Fruit fly (Drosophila melanogaster) whole organism, embryonic: ENCODE data around the gene CG14642.

Experiments used
- Atf6 ChIP-seq: fragments of 200-800 bp; sonication (Bioruptor generic); IDR thresholded peaks from 2 replicates; pipeline ENCODE4 v1.3.6; 2022; ENCODE audit warnings: missing biosample characterization, missing genetic modification characterization
- CG10267 ChIP-seq: fragments of 200-800 bp; sonication (Bioruptor generic); optimal IDR thresholded peaks from 2 replicates; lab custom pipeline; 2018; ENCODE audit warnings: missing biosample characterization, mild to moderate bottlenecking, missing genetic modification characterization, moderate library complexity
- CG10979 ChIP-seq: fragments of 200-800 bp; sonication (Bioruptor generic); optimal IDR thresholded peaks from 2 replicates; lab custom pipeline; 2018; ENCODE audit warnings: missing biosample characterization, mild to moderate bottlenecking, missing genetic modification characterization, moderate library complexity
- CG11247 ChIP-seq: fragments of 200-800 bp; sonication (Bioruptor generic); IDR thresholded peaks from 2 replicates; pipeline ENCODE4 v1.3.6; 2022; ENCODE audit warnings: missing biosample characterization, missing genetic modification characterization
- CG11398 ChIP-seq: fragments of 200-800 bp; sonication (Bioruptor generic); optimal IDR thresholded peaks from 2 replicates; lab custom pipeline; 2016; ENCODE audit warnings: missing biosample characterization, missing genetic modification characterization
- CG11456 ChIP-seq: fragments of 200-800 bp; sonication (Bioruptor generic); IDR thresholded peaks from 3 replicates; pipeline ENCODE4 v1.3.6; 2022; ENCODE audit warnings: missing biosample characterization, missing genetic modification characterization
- CG1233 ChIP-seq: fragments of 200-800 bp; sonication (Bioruptor generic); optimal IDR thresholded peaks from 4 replicates; lab custom pipeline; 2018; ENCODE audit warnings: missing biosample characterization, mild to moderate bottlenecking, missing genetic modification characterization
- CG14441 ChIP-seq: fragments of 200-800 bp; sonication (Bioruptor generic); IDR thresholded peaks from 2 replicates; pipeline ENCODE4 v1.3.6; 2022; ENCODE audit warnings: missing biosample characterization, missing genetic modification characterization
- CG15601 ChIP-seq: fragments of 200-800 bp; sonication (Bioruptor generic); optimal IDR thresholded peaks from 3 replicates; lab custom pipeline; 2019; ENCODE audit warnings: missing biosample characterization, mild to moderate bottlenecking, missing genetic modification characterization, moderate library complexity
- CG16813 ChIP-seq: fragments of 200-800 bp; sonication (Bioruptor generic); IDR thresholded peaks from 3 replicates; pipeline ENCODE4 v1.3.6; 2022; ENCODE audit warnings: missing biosample characterization, missing genetic modification characterization; ENCODE audit not compliant: partially characterized antibody
- CG17359 ChIP-seq: fragments of 200-800 bp; sonication (Bioruptor generic); optimal IDR thresholded peaks from 3 replicates; lab custom pipeline; 2018; ENCODE audit warnings: missing biosample characterization, mild to moderate bottlenecking, missing genetic modification characterization, moderate library complexity
- CG2116 ChIP-seq: fragments of 200-800 bp; sonication (Bioruptor generic); optimal IDR thresholded peaks from 3 replicates; lab custom pipeline; 2018; ENCODE audit warnings: missing biosample characterization, mild to moderate bottlenecking, missing genetic modification characterization
- CG30020 ChIP-seq: fragments of 200-800 bp; optimal IDR thresholded peaks from 2 replicates; lab custom pipeline; 2019; ENCODE audit warnings: missing biosample characterization, mild to moderate bottlenecking, missing genetic modification characterization, moderate library complexity
- CG3847 ChIP-seq: fragments of 200-800 bp; sonication (Bioruptor generic); IDR thresholded peaks from 2 replicates; pipeline ENCODE4 v1.3.6; 2022; ENCODE audit warnings: missing biosample characterization, missing genetic modification characterization
- CG4360 ChIP-seq: fragments of 200-800 bp; sonication (Bioruptor generic); IDR thresholded peaks from 2 replicates; pipeline ENCODE4 v1.3.6; 2022; ENCODE audit warnings: missing biosample characterization, missing genetic modification characterization
- CG4424 ChIP-seq: fragments of 200-800 bp; sonication (Bioruptor generic); optimal IDR thresholded peaks from 3 replicates; lab custom pipeline; 2016; ENCODE audit warnings: missing biosample characterization, missing genetic modification characterization
- CG5245 ChIP-seq: fragments of 200-800 bp; sonication (Bioruptor generic); optimal IDR thresholded peaks from 3 replicates; lab custom pipeline; 2016; ENCODE audit warnings: missing biosample characterization, missing genetic modification characterization
- CG7839 ChIP-seq: fragments of 200-800 bp; sonication (Bioruptor generic); optimal IDR thresholded peaks from 3 replicates; lab custom pipeline; 2018; ENCODE audit warnings: missing biosample characterization, mild to moderate bottlenecking, missing genetic modification characterization, moderate library complexity
- CG8359 ChIP-seq: fragments of 200-800 bp; sonication (Bioruptor generic); optimal IDR thresholded peaks from 2 replicates; lab custom pipeline; 2017; ENCODE audit warnings: missing biosample characterization, mild to moderate bottlenecking, missing genetic modification characterization, borderline replicate concordance
- CG9437 ChIP-seq: fragments of 200-800 bp; sonication (Bioruptor generic); optimal IDR thresholded peaks from 2 replicates; lab custom pipeline; 2018; ENCODE audit warnings: missing biosample characterization, mild to moderate bottlenecking, missing genetic modification characterization
- CG9817 ChIP-seq: fragments of 200-800 bp; sonication (Bioruptor generic); optimal IDR thresholded peaks from 2 replicates; lab custom pipeline; 2018; ENCODE audit warnings: missing biosample characterization, mild to moderate bottlenecking, missing genetic modification characterization, moderate library complexity
- Chrac-16 ChIP-seq: fragments of 200-800 bp; sonication (Bioruptor generic); optimal IDR thresholded peaks from 3 replicates; lab custom pipeline; 2016; ENCODE audit warnings: missing biosample characterization, missing genetic modification characterization
- Fer1 ChIP-seq: fragments of 200-800 bp; sonication (Bioruptor generic); optimal IDR thresholded peaks from 2 replicates; lab custom pipeline; 2017; ENCODE audit warnings: missing biosample characterization, mild to moderate bottlenecking, missing genetic modification characterization
- Gug ChIP-seq: fragments of 200-800 bp; sonication (Bioruptor generic); IDR thresholded peaks from 4 replicates; pipeline ENCODE4 v1.3.6; 2022; ENCODE audit warnings: missing biosample characterization, missing genetic modification characterization
- HmgZ ChIP-seq: fragments of 200-800 bp; sonication (Bioruptor generic); optimal IDR thresholded peaks from 2 replicates; lab custom pipeline; 2018; ENCODE audit warnings: missing biosample characterization, mild to moderate bottlenecking, missing genetic modification characterization
- Hr39 ChIP-seq: fragments of >200 bp; optimal IDR thresholded peaks from 2 replicates; lab custom pipeline; 2017
- Jarid2 ChIP-seq: fragments of 200-800 bp; sonication (Bioruptor generic); optimal IDR thresholded peaks from 3 replicates; lab custom pipeline; 2017; ENCODE audit warnings: mild to moderate bottlenecking, missing biosample characterization, missing genetic modification reagents, missing genetic modification characterization
- Lim3 ChIP-seq: fragments of 200-800 bp; sonication (Bioruptor generic); IDR thresholded peaks from 2 replicates; pipeline ENCODE4 v1.3.6; 2022; ENCODE audit warnings: missing biosample characterization, missing genetic modification characterization
- Max ChIP-seq: fragments of 200-800 bp; sonication (Bioruptor generic); optimal IDR thresholded peaks from 2 replicates; lab custom pipeline; 2016; ENCODE audit warnings: missing biosample characterization, mild to moderate bottlenecking, missing genetic modification characterization
- NFAT ChIP-seq: fragments of 200-800 bp; sonication (Bioruptor generic); IDR thresholded peaks from 2 replicates; pipeline ENCODE4 v1.3.6; 2022; ENCODE audit warnings: missing biosample characterization, missing genetic modification characterization
- YL-1 ChIP-seq: fragments of 200-800 bp; sonication (Bioruptor generic); optimal IDR thresholded peaks from 3 replicates; lab custom pipeline; 2017; ENCODE audit warnings: missing biosample characterization, mild to moderate bottlenecking, missing genetic modification characterization
- abd-A ChIP-seq: fragments of 200-800 bp; sonication (Bioruptor generic); optimal IDR thresholded peaks from 3 replicates; lab custom pipeline; 2019; ENCODE audit warnings: missing biosample characterization, mild to moderate bottlenecking, missing genetic modification characterization, moderate library complexity
- ash1 ChIP-seq: fragments of 200-800 bp; sonication (Bioruptor generic); optimal IDR thresholded peaks from 2 replicates; lab custom pipeline; 2018; ENCODE audit warnings: missing biosample characterization, mild to moderate bottlenecking, missing genetic modification characterization
- bigmax ChIP-seq: fragments of 200-800 bp; sonication (Bioruptor generic); optimal IDR thresholded peaks from 2 replicates; lab custom pipeline; 2018; ENCODE audit warnings: missing biosample characterization, mild to moderate bottlenecking, missing genetic modification characterization
- caup ChIP-seq: fragments of 200-800 bp; sonication (Bioruptor generic); optimal IDR thresholded peaks from 3 replicates; lab custom pipeline; 2017; ENCODE audit warnings: missing biosample characterization, mild to moderate bottlenecking, missing genetic modification characterization, moderate library complexity; ENCODE audit not compliant: severe bottlenecking
- cg ChIP-seq: fragments of 200-800 bp; sonication (Bioruptor generic); optimal IDR thresholded peaks from 3 replicates; lab custom pipeline; 2019; ENCODE audit warnings: missing biosample characterization, mild to moderate bottlenecking, missing genetic modification characterization, moderate library complexity
- chm ChIP-seq: fragments of 200-800 bp; sonication (Bioruptor generic); IDR thresholded peaks from 2 replicates; pipeline ENCODE4 v1.3.6; 2022; ENCODE audit warnings: missing biosample characterization, missing genetic modification characterization
- esg ChIP-seq: fragments of 200-800 bp; sonication (Bioruptor generic); conservative IDR thresholded peaks from 2 replicates; pipeline ENCODE4 v1.3.6; 2022; ENCODE audit warnings: missing biosample characterization, missing genetic modification characterization
- fu2 ChIP-seq: fragments of 200-800 bp; sonication (Bioruptor generic); optimal IDR thresholded peaks from 2 replicates; lab custom pipeline; 2016; ENCODE audit warnings: missing biosample characterization, missing genetic modification characterization
- gt ChIP-seq: fragments of 200-800 bp; sonication (Bioruptor generic); IDR thresholded peaks from 2 replicates; pipeline ENCODE4 v1.3.6; 2022; ENCODE audit warnings: missing biosample characterization, missing genetic modification characterization
- h ChIP-seq: fragments of >200 bp; optimal IDR thresholded peaks from 2 replicates; lab custom pipeline; 2017
- hb ChIP-seq: fragments of 200-800 bp; sonication (Bioruptor generic); IDR thresholded peaks from 3 replicates; pipeline ENCODE4 v1.3.6; 2022; ENCODE audit warnings: missing biosample characterization, missing genetic modification characterization; ENCODE audit not compliant: partially characterized antibody
- jumu ChIP-seq: fragments of 200-800 bp; sonication (Bioruptor generic); optimal IDR thresholded peaks from 3 replicates; lab custom pipeline; 2016; ENCODE audit warnings: missing biosample characterization, missing genetic modification characterization
- klu ChIP-seq: fragments of 200-800 bp; sonication (Bioruptor generic); IDR thresholded peaks from 2 replicates; pipeline ENCODE4 v1.3.6; 2022; ENCODE audit warnings: missing biosample characterization, missing genetic modification characterization
- lilli ChIP-seq: fragments of 200-800 bp; sonication (Bioruptor generic); optimal IDR thresholded peaks from 3 replicates; lab custom pipeline; 2016; ENCODE audit warnings: missing biosample characterization, missing genetic modification characterization
- lola ChIP-seq, 3 experiments: fragments of >200 bp in 2 of 3; fragments of 200-800 bp in 1 of 3; sonication (Bioruptor generic) in 1 of 3; optimal IDR thresholded peaks; 2 replicates each; lab custom pipeline; 2017 to 2019; ENCODE audit warnings: missing biosample characterization in 3 of 3, missing genetic modification characterization in 3 of 3, mild to moderate bottlenecking in 1 of 3, moderate library complexity in 1 of 3
- pho ChIP-seq: fragments of 200-800 bp; sonication (Bioruptor generic); optimal IDR thresholded peaks from 2 replicates; lab custom pipeline; 2016; ENCODE audit warnings: missing biosample characterization, missing genetic modification characterization
- ro ChIP-seq: fragments of 200-800 bp; sonication (Bioruptor generic); IDR thresholded peaks from 2 replicates; pipeline ENCODE4 v1.3.6; 2022; ENCODE audit warnings: missing biosample characterization, missing genetic modification characterization
- slp2 ChIP-seq: fragments of 200-800 bp; sonication (Bioruptor generic); optimal IDR thresholded peaks from 2 replicates; lab custom pipeline; 2016; ENCODE audit warnings: missing biosample characterization, missing genetic modification characterization
- sqz ChIP-seq: fragments of 200-800 bp; sonication (Bioruptor generic); optimal IDR thresholded peaks from 3 replicates; lab custom pipeline; 2018; ENCODE audit warnings: missing biosample characterization, mild to moderate bottlenecking, missing genetic modification characterization

The CG14642 gene

dm6 chr3R:4229137-4229764, 13.3 kb downstream of the CG14642 start, which contains the start of gene DhpD (continued):
- TF ChIP-seq CG3847 (GFP tag; lab: Robert Waterston, UW): peak; percentile 70
- peak; percentile 73 for TF ChIP-seq CG11247 (GFP tag; lab: Robert Waterston, UW)
- TF ChIP-seq Atf6 (GFP tag; lab: Robert Waterston, UW): peak; percentile 69
- TF ChIP-seq CG5245 (GFP tag; lab: Kevin White, UChicago): peak; percentile 46
- no peak for TF ChIP-seq Jarid2 (GFP tag; lab: Kevin White, UChicago)
- TF ChIP-seq CG10267 (tag; lab: Kevin White, UChicago): peak; percentile 47
- no peak for TF ChIP-seq h (lab: Kevin White, UChicago)
- no peak for TF ChIP-seq Hr39 (lab: Kevin White, UChicago)
- TF ChIP-seq Lim3 (GFP tag; lab: Robert Waterston, UW): no peak
- peak; percentile 79 for TF ChIP-seq caup (GFP tag; lab: Kevin White, UChicago)
- TF ChIP-seq Chrac-16: peak; percentile 60
- no peak for TF ChIP-seq ro (GFP tag; lab: Robert Waterston, UW)
- no peak for TF ChIP-seq CG4360 (GFP tag; lab: Robert Waterston, UW)
- TF ChIP-seq chm (GFP tag; lab: Robert Waterston, UW): peak; percentile 30; the same call in 1 of the 2 replicates
- TF ChIP-seq ash1 (GFP tag; lab: Kevin White, UChicago): no peak
- TF ChIP-seq CG7839 (tag; lab: Kevin White, UChicago): peak; percentile 75
- peak; percentile 45 for TF ChIP-seq klu (GFP tag; lab: Robert Waterston, UW)
- TF ChIP-seq YL-1 (GFP tag; lab: Kevin White, UChicago): no peak
- TF ChIP-seq CG11398: no peak
- peak; percentile 68 for TF ChIP-seq CG4424 (GFP tag; lab: Kevin White, UChicago)
- TF ChIP-seq abd-A (tag; lab: Kevin White, UChicago): no peak
- TF ChIP-seq lilli (GFP tag; lab: Kevin White, UChicago): peak; percentile 79
- no peak for TF ChIP-seq jumu
- peak; percentile 83 for TF ChIP-seq CG16813 (GFP tag; lab: Robert Waterston, UW)
- TF ChIP-seq Gug: peak; percentile 76
- peak; percentile 80 for TF ChIP-seq HmgZ
- TF ChIP-seq CG1233 (GFP tag; lab: Kevin White, UChicago): peak; percentile 72
- peak in 1 of 3 experiments; percentile 5 for TF ChIP-seq lola (GFP tag; optimal IDR thresholded peaks at IDR 0.05; lab: Kevin White, UChicago)
- peak; percentile 93 for TF ChIP-seq NFAT
- TF ChIP-seq Fer1: peak; percentile 75
- peak; percentile 93 for TF ChIP-seq hb (GFP tag; lab: Robert Waterston, UW)
- TF ChIP-seq CG9817 (tag; lab: Kevin White, UChicago): peak; percentile 75
- TF ChIP-seq esg: no peak; the same call in 1 of the 2 replicates
- no peak for TF ChIP-seq CG15601
- peak; percentile 9 for TF ChIP-seq CG9437 (GFP tag; lab: Kevin White, UChicago)
- peak; percentile 76 for TF ChIP-seq CG17359
- peak; percentile 82 for TF ChIP-seq CG11456 (GFP tag; lab: Robert Waterston, UW)
- TF ChIP-seq CG10979 (tag; lab: Kevin White, UChicago): peak; percentile 47
- peak; percentile 66; the same call in 1 of the 2 replicates for TF ChIP-seq CG14441 (GFP tag; lab: Robert Waterston, UW)
- TF ChIP-seq CG8359: peak; percentile 6
- TF ChIP-seq bigmax: no peak
- no peak for TF ChIP-seq sqz
- TF ChIP-seq slp2: no peak
- no peak for TF ChIP-seq CG2116
- peak; percentile 57 for TF ChIP-seq pho
- peak; percentile 71 for TF ChIP-seq Max
- peak; percentile 37 for TF ChIP-seq fu2 (GFP tag; lab: Kevin White, UChicago)
- TF ChIP-seq CG30020 (tag; lab: Kevin White, UChicago): peak; percentile 35
- no peak for TF ChIP-seq gt (GFP tag; lab: Robert Waterston, UW)
- TF ChIP-seq cg: no peak
